Worm (Caenorhabditis elegans) whole organism, L1 larva: ENCODE data around the gene slcf-1.

Source experiments
- aha-1 ChIP-seq: fragments of 150-350 bp; optimal IDR thresholded peaks from 2 replicates; lab custom pipeline; 2014; ENCODE audit warnings: missing biosample characterization, missing genetic modification characterization
- ama-1 ChIP-seq: fragments of 150-350 bp; optimal IDR thresholded peaks from 2 replicates; lab custom pipeline; 2014
- elt-2 ChIP-seq: sonication (generic microtip); optimal IDR thresholded peaks from 2 replicates; lab custom pipeline; 2016; ENCODE audit warnings: missing genetic modification characterization, mild to moderate bottlenecking, inconsistent platforms, missing compliant biosample characterization, missing genetic modification reagents
- fkh-4 ChIP-seq: sonication (generic microtip); optimal IDR thresholded peaks from 2 replicates; lab custom pipeline; 2016; ENCODE audit warnings: missing compliant biosample characterization, missing genetic modification characterization, borderline replicate concordance
- hpl-2 ChIP-seq: fragments of 150-350 bp; optimal IDR thresholded peaks from 2 replicates; lab custom pipeline; 2014; ENCODE audit warnings: missing biosample characterization, missing genetic modification reagents, missing genetic modification characterization
- nhr-237 ChIP-seq: fragments of 150-350 bp; optimal IDR thresholded peaks from 2 replicates; lab custom pipeline; 2014; ENCODE audit warnings: missing biosample characterization, missing genetic modification characterization
- nhr-28 ChIP-seq: fragments of 150-350 bp; optimal IDR thresholded peaks from 2 replicates; lab custom pipeline; 2014; ENCODE audit warnings: missing biosample characterization, missing genetic modification characterization
- nhr-77 ChIP-seq: fragments of 150-350 bp; optimal IDR thresholded peaks from 2 replicates; lab custom pipeline; 2014; ENCODE audit warnings: missing biosample characterization, missing genetic modification characterization
- pax-3 ChIP-seq: fragments of 200-800 bp; sonication (Bioruptor generic); optimal IDR thresholded peaks from 2 replicates; lab custom pipeline; 2018; ENCODE audit warnings: mild to moderate bottlenecking, missing genetic modification characterization, moderate library complexity, missing compliant biosample characterization
- pqm-1 ChIP-seq: sonication (generic microtip); optimal IDR thresholded peaks from 3 replicates; lab custom pipeline; 2017; ENCODE audit warnings: missing biosample characterization, missing genetic modification characterization
- snpc-4 ChIP-seq: fragments of 150-350 bp; optimal IDR thresholded peaks from 2 replicates; lab custom pipeline; 2014; ENCODE audit warnings: missing biosample characterization, missing genetic modification characterization
- snu-23 ChIP-seq: sonication (generic microtip); optimal IDR thresholded peaks from 2 replicates; lab custom pipeline; 2016; ENCODE audit warnings: missing genetic modification characterization, missing compliant biosample characterization
- unc-62 ChIP-seq: fragments of 150-350 bp; optimal IDR thresholded peaks from 2 replicates; lab custom pipeline; 2014; ENCODE audit warnings: missing biosample characterization, missing genetic modification reagents, missing genetic modification characterization
- unc-86 ChIP-seq: sonication (generic microtip); optimal IDR thresholded peaks from 2 replicates; lab custom pipeline; 2016; ENCODE audit warnings: missing genetic modification characterization, missing compliant biosample characterization

DNA sequence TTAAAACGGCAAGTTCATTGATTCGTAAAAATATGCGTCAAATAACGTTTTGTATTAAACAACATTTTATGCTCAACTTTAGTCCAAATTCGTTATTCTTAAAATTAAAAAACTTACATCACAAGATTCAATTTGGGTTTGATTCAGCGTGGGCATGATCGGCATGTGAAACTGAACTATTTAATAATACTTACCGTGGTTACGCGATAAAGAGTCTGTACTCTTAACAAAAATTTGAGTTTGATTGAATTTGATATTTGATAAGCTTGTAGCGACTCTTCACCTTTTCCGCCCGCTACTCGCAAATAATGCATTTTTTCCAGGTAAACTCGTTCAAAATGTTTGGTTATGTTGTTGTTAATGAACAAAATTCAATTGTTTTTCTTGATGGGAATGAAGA is 4.4 kb downstream of the slcf-1 start, which contains the start of gene glo-3:
- TF ChIP-seq unc-62 (GFP tag; lab: Kevin White, UChicago) (no peak), hpl-2 (GFP tag; lab: Kevin White, UChicago) (no peak), fkh-4 (no peak), elt-2 (tag; lab: Kevin White, UChicago) (peak; percentile 60), snpc-4 (tag; lab: Kevin White, UChicago) (no peak), nhr-237 (tag; lab: Kevin White, UChicago) (no peak), nhr-77 (no peak), pqm-1 (tag; lab: Kevin White, UChicago) (no peak), pax-3 (tag; lab: Kevin White, UChicago) (no peak), nhr-28 (tag; lab: Kevin White, UChicago) (no peak), ama-1 (lab: Kevin White, UChicago) (no peak), aha-1 (tag; lab: Kevin White, UChicago) (no peak), snu-23 (GFP tag; lab: Kevin White, UChicago) (no peak), unc-86 (tag; lab: Kevin White, UChicago) (no peak)
